Fruit fly (Drosophila melanogaster) whole organism, embryonic: Measurements from ENCODE around the gene CG14352.

ENCODE experiments used
- Abd-B ChIP-seq: fragments of 200-800 bp; sonication (Bioruptor generic); optimal IDR thresholded peaks from 2 replicates; lab custom pipeline; 2018; ENCODE audit warnings: missing biosample characterization, mild to moderate bottlenecking, missing genetic modification characterization, moderate library complexity
- Adf1 ChIP-seq: fragments of 200-800 bp; sonication (Bioruptor generic); IDR thresholded peaks from 2 replicates; pipeline ENCODE4 v1.3.6; 2022; ENCODE audit warnings: missing biosample characterization, missing genetic modification characterization
- B-H1 ChIP-seq: fragments of 200-800 bp; sonication (Bioruptor generic); IDR thresholded peaks from 3 replicates; pipeline ENCODE4 v1.3.6; 2022; ENCODE audit warnings: missing biosample characterization, missing genetic modification characterization
- BtbVII ChIP-seq: fragments of 200-800 bp; sonication (Bioruptor generic); optimal IDR thresholded peaks from 3 replicates; lab custom pipeline; 2017; ENCODE audit warnings: missing biosample characterization, mild to moderate bottlenecking, missing genetic modification characterization
- Bteb2 ChIP-seq: fragments of 200-800 bp; sonication (Bioruptor generic); optimal IDR thresholded peaks from 2 replicates; lab custom pipeline; 2016; ENCODE audit warnings: missing biosample characterization, missing genetic modification characterization
- CG10147 ChIP-seq: fragments of 200-800 bp; sonication (Bioruptor generic); optimal IDR thresholded peaks from 2 replicates; lab custom pipeline; 2019; ENCODE audit warnings: missing biosample characterization, mild to moderate bottlenecking, missing genetic modification characterization, moderate library complexity
- CG1024 ChIP-seq: fragments of 200-800 bp; sonication (Bioruptor generic); IDR thresholded peaks from 2 replicates; pipeline ENCODE4 v1.3.6; 2022; ENCODE audit warnings: missing biosample characterization, missing genetic modification characterization
- CG11085 ChIP-seq: fragments of 200-800 bp; sonication (Bioruptor generic); IDR thresholded peaks from 2 replicates; pipeline ENCODE4 v1.3.6; 2022; ENCODE audit warnings: missing biosample characterization, missing genetic modification characterization
- CG11247 ChIP-seq: fragments of 200-800 bp; sonication (Bioruptor generic); IDR thresholded peaks from 2 replicates; pipeline ENCODE4 v1.3.6; 2022; ENCODE audit warnings: missing biosample characterization, missing genetic modification characterization
- CG11696 ChIP-seq: fragments of 200-800 bp; sonication (Bioruptor generic); IDR thresholded peaks from 2 replicates; pipeline ENCODE4 v1.3.6; 2022; ENCODE audit warnings: missing biosample characterization, missing genetic modification characterization
- CG12299 ChIP-seq: fragments of 200-800 bp; sonication (Bioruptor generic); optimal IDR thresholded peaks from 2 replicates; lab custom pipeline; 2018; ENCODE audit warnings: missing biosample characterization, mild to moderate bottlenecking, missing genetic modification characterization
- CG12659 ChIP-seq: fragments of 200-800 bp; sonication (Bioruptor generic); optimal IDR thresholded peaks from 3 replicates; lab custom pipeline; 2017; ENCODE audit warnings: mild to moderate bottlenecking, missing biosample characterization, missing genetic modification reagents, missing genetic modification characterization
- CG13624 ChIP-seq: fragments of 200-800 bp; sonication (Bioruptor generic); optimal IDR thresholded peaks from 2 replicates; lab custom pipeline; 2016; ENCODE audit warnings: missing biosample characterization, missing genetic modification characterization
- CG13894 ChIP-seq: fragments of 200-800 bp; sonication (Bioruptor generic); optimal IDR thresholded peaks from 3 replicates; lab custom pipeline; 2018; ENCODE audit warnings: missing biosample characterization, mild to moderate bottlenecking, missing genetic modification characterization, moderate library complexity
- CG17802 ChIP-seq: fragments of 200-800 bp; sonication (Bioruptor generic); optimal IDR thresholded peaks from 2 replicates; lab custom pipeline; 2018; ENCODE audit warnings: missing biosample characterization, mild to moderate bottlenecking, missing genetic modification characterization, moderate library complexity
- CG1832 ChIP-seq: fragments of 200-800 bp; sonication (Bioruptor generic); optimal IDR thresholded peaks from 2 replicates; lab custom pipeline; 2017; ENCODE audit warnings: missing biosample characterization, mild to moderate bottlenecking, missing genetic modification characterization, inconsistent platforms
- CG30020 ChIP-seq: fragments of 200-800 bp; optimal IDR thresholded peaks from 2 replicates; lab custom pipeline; 2019; ENCODE audit warnings: missing biosample characterization, mild to moderate bottlenecking, missing genetic modification characterization, moderate library complexity
- CG6654 ChIP-seq: fragments of 200-800 bp; sonication (Bioruptor generic); optimal IDR thresholded peaks from 2 replicates; lab custom pipeline; 2017; ENCODE audit warnings: missing biosample characterization, mild to moderate bottlenecking, missing genetic modification characterization
- CG6791 ChIP-seq: fragments of 200-800 bp; sonication (Bioruptor generic); IDR thresholded peaks from 3 replicates; pipeline ENCODE4 v1.3.6; 2022; ENCODE audit warnings: missing biosample characterization, missing genetic modification characterization; ENCODE audit not compliant: partially characterized antibody
- CG7745 ChIP-seq: fragments of 200-800 bp; sonication (Bioruptor generic); optimal IDR thresholded peaks from 2 replicates; lab custom pipeline; 2018; ENCODE audit warnings: missing biosample characterization, mild to moderate bottlenecking, missing genetic modification characterization, moderate library complexity
- H15 ChIP-seq: fragments of 200-800 bp; sonication (Bioruptor generic); IDR thresholded peaks from 3 replicates; pipeline ENCODE4 v1.3.6; 2022; ENCODE audit warnings: missing biosample characterization, missing genetic modification characterization
- Jarid2 ChIP-seq: fragments of 200-800 bp; sonication (Bioruptor generic); optimal IDR thresholded peaks from 3 replicates; lab custom pipeline; 2017; ENCODE audit warnings: mild to moderate bottlenecking, missing biosample characterization, missing genetic modification reagents, missing genetic modification characterization
- Meics ChIP-seq: fragments of 200-800 bp; sonication (Bioruptor generic); optimal IDR thresholded peaks from 2 replicates; lab custom pipeline; 2017; ENCODE audit warnings: missing biosample characterization, mild to moderate bottlenecking, missing genetic modification characterization
- NK7.1 ChIP-seq: fragments of 200-800 bp; sonication (Bioruptor generic); optimal IDR thresholded peaks from 3 replicates; lab custom pipeline; 2016; ENCODE audit warnings: missing biosample characterization, missing genetic modification characterization
- Neu2 ChIP-seq: fragments of 200-800 bp; sonication (Bioruptor generic); optimal IDR thresholded peaks from 3 replicates; lab custom pipeline; 2016; ENCODE audit warnings: missing biosample characterization, missing genetic modification characterization, borderline replicate concordance
- Nf-YA ChIP-seq: fragments of 200-800 bp; sonication (Bioruptor generic); IDR thresholded peaks from 2 replicates; pipeline ENCODE4 v1.3.6; 2022; ENCODE audit warnings: missing biosample characterization, missing genetic modification characterization
- Opbp ChIP-seq: fragments of 200-800 bp; sonication (Bioruptor generic); IDR thresholded peaks from 3 replicates; pipeline ENCODE4 v1.3.6; 2022; ENCODE audit warnings: missing biosample characterization, missing genetic modification characterization; ENCODE audit not compliant: partially characterized antibody
- Rfx ChIP-seq: fragments of 200-800 bp; sonication (Bioruptor generic); IDR thresholded peaks from 2 replicates; pipeline ENCODE4 v1.3.6; 2022; ENCODE audit warnings: missing biosample characterization, missing genetic modification characterization
- Trl ChIP-seq, 3 experiments: fragments of >200 bp in 2 of 3; fragments of 200-800 bp in 1 of 3; sonication (Bioruptor generic) in 1 of 3; optimal IDR thresholded peaks; 2 replicates in 1 of 3; 3 replicates in 2 of 3; lab custom pipeline; 2016 to 2017; ENCODE audit warnings: missing biosample characterization in 1 of 3, missing genetic modification characterization in 1 of 3
- Xbp1 ChIP-seq: fragments of 200-800 bp; sonication (Bioruptor generic); optimal IDR thresholded peaks from 3 replicates; lab custom pipeline; 2016; ENCODE audit warnings: missing biosample characterization, mild to moderate bottlenecking, missing genetic modification characterization
- Xrp1 ChIP-seq: fragments of 200-800 bp; sonication (Bioruptor generic); IDR thresholded peaks from 2 replicates; pipeline ENCODE4 v1.3.6; 2022; ENCODE audit warnings: missing biosample characterization, missing genetic modification characterization
- al ChIP-seq: fragments of 200-800 bp; sonication (Bioruptor generic); IDR thresholded peaks from 2 replicates; pipeline ENCODE4 v1.3.6; 2022; ENCODE audit warnings: missing biosample characterization, missing genetic modification characterization
- aop ChIP-seq: fragments of 200-800 bp; sonication (Bioruptor generic); IDR thresholded peaks from 2 replicates; pipeline ENCODE4 v1.3.6; 2022; ENCODE audit warnings: missing biosample characterization, missing genetic modification characterization
- bab2 ChIP-seq: fragments of 200-800 bp; sonication (Bioruptor generic); optimal IDR thresholded peaks from 2 replicates; lab custom pipeline; 2016; ENCODE audit warnings: missing biosample characterization, missing genetic modification characterization
- bbx ChIP-seq: fragments of 200-800 bp; sonication (Bioruptor generic); IDR thresholded peaks from 2 replicates; pipeline ENCODE4 v1.3.6; 2022; ENCODE audit warnings: missing biosample characterization, missing genetic modification characterization; ENCODE audit not compliant: partially characterized antibody
- bsh ChIP-seq, 2 experiments: fragments of 200-800 bp; sonication (Bioruptor generic); optimal IDR thresholded peaks; 2 replicates each; lab custom pipeline; 2017 to 2018; ENCODE audit warnings: mild to moderate bottlenecking in 2 of 2, missing biosample characterization in 2 of 2, missing genetic modification characterization in 2 of 2, moderate library complexity in 1 of 2
- cato ChIP-seq: fragments of 200-800 bp; sonication (Bioruptor generic); optimal IDR thresholded peaks from 2 replicates; lab custom pipeline; 2016; ENCODE audit warnings: missing biosample characterization, missing genetic modification characterization, borderline replicate concordance
- crc ChIP-seq: fragments of 200-800 bp; sonication (Bioruptor generic); optimal IDR thresholded peaks from 2 replicates; lab custom pipeline; 2016; ENCODE audit warnings: missing biosample characterization, missing genetic modification characterization
- dm ChIP-seq: fragments of 200-800 bp; sonication (Bioruptor generic); optimal IDR thresholded peaks from 3 replicates; lab custom pipeline; 2016; ENCODE audit warnings: missing biosample characterization, missing genetic modification characterization
- gfzf ChIP-seq: fragments of 200-800 bp; sonication (Bioruptor generic); optimal IDR thresholded peaks from 2 replicates; lab custom pipeline; 2016; ENCODE audit warnings: missing biosample characterization, mild to moderate bottlenecking, missing genetic modification characterization, moderate library complexity
- grau ChIP-seq: fragments of 200-800 bp; optimal IDR thresholded peaks from 3 replicates; lab custom pipeline; 2019; ENCODE audit warnings: missing biosample characterization, mild to moderate bottlenecking, missing genetic modification characterization, moderate library complexity
- gt ChIP-seq: fragments of 200-800 bp; sonication (Bioruptor generic); IDR thresholded peaks from 2 replicates; pipeline ENCODE4 v1.3.6; 2022; ENCODE audit warnings: missing biosample characterization, missing genetic modification characterization
- h ChIP-seq: fragments of >200 bp; optimal IDR thresholded peaks from 2 replicates; lab custom pipeline; 2017
- ind ChIP-seq: fragments of 200-800 bp; sonication (Bioruptor generic); optimal IDR thresholded peaks from 3 replicates; lab custom pipeline; 2016; ENCODE audit warnings: missing biosample characterization, missing genetic modification characterization
- lbe ChIP-seq: fragments of 200-800 bp; sonication (Bioruptor generic); optimal IDR thresholded peaks from 2 replicates; lab custom pipeline; 2016; ENCODE audit warnings: missing biosample characterization, mild to moderate bottlenecking, missing genetic modification characterization
- lilli ChIP-seq: fragments of 200-800 bp; sonication (Bioruptor generic); optimal IDR thresholded peaks from 3 replicates; lab custom pipeline; 2016; ENCODE audit warnings: missing biosample characterization, missing genetic modification characterization
- pfk ChIP-seq: fragments of 200-800 bp; sonication (Bioruptor generic); optimal IDR thresholded peaks from 2 replicates; lab custom pipeline; 2018; ENCODE audit warnings: missing biosample characterization, mild to moderate bottlenecking, missing genetic modification characterization, moderate library complexity
- sc ChIP-seq, 3 experiments: fragments of >200 bp in 2 of 3; fragments of 200-800 bp in 1 of 3; sonication (Bioruptor generic) in 1 of 3; optimal IDR thresholded peaks; 2 replicates in 2 of 3; 3 replicates in 1 of 3; lab custom pipeline; 2017; ENCODE audit warnings: mild to moderate bottlenecking in 1 of 3, missing biosample characterization in 1 of 3, missing genetic modification characterization in 1 of 3, missing genetic modification reagents in 1 of 3
- sob ChIP-seq: fragments of 200-800 bp; sonication (Bioruptor generic); IDR thresholded peaks from 2 replicates; pipeline ENCODE4 v1.3.6; 2022; ENCODE audit warnings: missing biosample characterization, missing genetic modification characterization
- tap ChIP-seq: fragments of 200-800 bp; optimal IDR thresholded peaks from 3 replicates; lab custom pipeline; 2019; ENCODE audit warnings: missing biosample characterization, mild to moderate bottlenecking, missing genetic modification characterization, moderate library complexity

CG14352 gene

DNA sequence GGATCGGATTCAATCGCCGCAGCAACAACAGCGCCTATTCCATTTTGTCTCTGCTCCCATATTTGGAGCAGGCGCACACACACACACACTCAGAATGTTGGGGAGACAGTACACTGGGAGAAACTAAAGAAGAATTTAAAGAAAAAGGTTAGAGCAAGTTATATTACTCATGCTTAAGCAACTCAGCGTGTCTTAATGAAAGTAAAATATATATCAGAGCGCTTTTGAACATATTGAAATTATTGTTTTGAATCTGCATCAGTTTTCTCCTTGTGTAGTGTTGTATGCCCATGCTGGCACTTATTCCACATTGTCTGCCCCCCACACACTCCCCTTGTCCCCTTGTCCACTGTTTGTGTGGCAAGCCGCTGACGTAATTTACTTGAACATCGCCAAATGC lies 21.0 kb upstream of the CG14352 start (continued):
- TF ChIP-seq dm (GFP tag; lab: Kevin White, UChicago) (peak; percentile 50), H15 (GFP tag; lab: Robert Waterston, UW) (peak; percentile 47; the same call in 1 of the 3 replicates), CG11085 (GFP tag; lab: Robert Waterston, UW) (no peak; the same call in 1 of the 2 replicates), gt (no peak), gfzf (GFP tag; lab: Kevin White, UChicago) (no peak), Neu2 (GFP tag; lab: Kevin White, UChicago) (no peak), B-H1 (GFP tag; lab: Robert Waterston, UW) (peak; percentile 53; the same call in 2 of the 3 replicates), Xbp1 (GFP tag; lab: Kevin White, UChicago) (peak; percentile 79), al (peak; percentile 70), lilli (GFP tag; lab: Kevin White, UChicago) (peak; percentile 78), CG1832 (GFP tag; lab: Kevin White, UChicago) (no peak), CG11247 (GFP tag; lab: Robert Waterston, UW) (peak; percentile 65), bab2 (GFP tag; lab: Kevin White, UChicago) (peak; percentile 77), CG1024 (GFP tag; lab: Robert Waterston, UW) (peak; percentile 77), ind (GFP tag; lab: Kevin White, UChicago) (peak; percentile 84), cato (GFP tag; lab: Kevin White, UChicago) (peak; percentile 50), crc (peak; percentile 57), Opbp (GFP tag; lab: Robert Waterston, UW) (no peak), CG12659 (peak; percentile 71), CG6791 (GFP tag; lab: Robert Waterston, UW) (no peak), CG12299 (peak; percentile 43), BtbVII (GFP tag; lab: Kevin White, UChicago) (peak; percentile 68), Xrp1 (peak; percentile 70), lbe (GFP tag; lab: Kevin White, UChicago) (no peak), pfk (GFP tag; lab: Kevin White, UChicago) (no peak), CG7745 (no peak), CG11696 (GFP tag; lab: Robert Waterston, UW) (peak; percentile 41; the same call in 1 of the 2 replicates), Nf-YA (GFP tag; lab: Robert Waterston, UW) (peak; percentile 79), Bteb2 (peak; percentile 57), NK7.1 (GFP tag; lab: Kevin White, UChicago) (peak; percentile 72), tap (tag; lab: Kevin White, UChicago) (peak; percentile 79), Jarid2 (GFP tag; lab: Kevin White, UChicago) (peak; percentile 37), h (lab: Kevin White, UChicago) (no peak), CG6654 (peak; percentile 29), CG13624 (GFP tag; lab: Kevin White, UChicago) (peak; percentile 83), CG13894 (peak; percentile 59), sc (optimal IDR thresholded peaks at IDR 0.05; lab: Kevin White, UChicago) (no peak), sc (GFP tag; optimal IDR thresholded peaks at IDR 0.05; lab: Kevin White, UChicago) (peak; percentile 1), Meics (GFP tag; lab: Kevin White, UChicago) (peak; percentile 79), sob (peak; percentile 84), grau (tag; lab: Kevin White, UChicago) (peak; percentile 76), Trl (optimal IDR thresholded peaks at IDR 0.05; lab: Kevin White, UChicago) (no peak), Trl (GFP tag; optimal IDR thresholded peaks at IDR 0.05; lab: Kevin White, UChicago) (peak; percentile 68), CG10147 (peak; percentile 78), bbx (no peak), bsh (GFP tag; optimal IDR thresholded peaks at IDR 0.05; lab: Kevin White, UChicago) (peak in 1 of 2 experiments; percentile 83), Rfx (GFP tag; lab: Robert Waterston, UW) (peak; percentile 88), aop (GFP tag; lab: Robert Waterston, UW) (no peak), CG17802 (tag; lab: Kevin White, UChicago) (peak; percentile 52), Adf1 (peak; percentile 23; the same call in 1 of the 2 replicates), Abd-B (peak; percentile 54), CG30020 (no peak)
